Worm (Caenorhabditis elegans): Measurements from ENCODE around the gene cysl-1.

DNA sequence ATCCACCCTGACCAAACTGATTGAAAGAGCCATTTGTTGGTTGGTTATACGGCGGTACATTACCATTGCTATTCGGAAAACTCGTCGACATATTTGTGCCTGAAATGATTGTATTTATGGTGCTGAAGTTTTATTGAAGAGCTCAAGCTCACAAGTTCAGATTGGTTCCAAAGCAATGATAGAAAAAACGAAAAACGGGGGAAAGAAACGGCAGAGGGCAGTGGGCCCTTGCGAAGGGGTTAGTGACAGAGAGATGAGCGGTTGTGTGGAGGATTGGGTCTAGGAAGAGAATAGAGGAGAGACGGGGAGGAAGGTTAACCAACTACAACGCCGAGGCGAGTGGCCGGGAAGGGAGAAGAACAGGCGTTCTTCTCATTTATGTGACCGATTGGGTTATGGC lies 23.0 kb downstream of the cysl-1 start, which contains the start of gene nra-3:
- TF ChIP-seq nhr-77 (tag; optimal IDR thresholded peaks at IDR 0.05) (no peak), nhr-11 (tag; optimal IDR thresholded peaks at IDR 0.05) (no peak), ztf-11 (tag; optimal IDR thresholded peaks at IDR 0.05) (no peak), fos-1 (tag; optimal IDR thresholded peaks at IDR 0.05) (no peak), pqm-1 (tag; optimal IDR thresholded peaks at IDR 0.05) (no peak), nhr-28 (tag; optimal IDR thresholded peaks at IDR 0.05) (no peak), snpc-4 (tag; optimal IDR thresholded peaks at IDR 0.05) (no peak), zip-4 (GFP tag; optimal IDR thresholded peaks at IDR 0.05) (no peak), sup-37 (GFP tag; optimal IDR thresholded peaks at IDR 0.05) (no peak), nhr-76 (tag; optimal IDR thresholded peaks at IDR 0.05) (no peak), unc-86 (tag; optimal IDR thresholded peaks at IDR 0.05) (no peak), egl-27 (tag; optimal IDR thresholded peaks at IDR 0.05) (no peak), sox-4 (tag; optimal IDR thresholded peaks at IDR 0.05) (no peak)

Data from whole organism, L1 larva.